Worm (Caenorhabditis elegans): ENCODE measurements around the gene rpl-43.
A peak's percentile ranks its signal among the peaks of the same experiment; 100 is the strongest.

rpl-43 gene

DNA sequence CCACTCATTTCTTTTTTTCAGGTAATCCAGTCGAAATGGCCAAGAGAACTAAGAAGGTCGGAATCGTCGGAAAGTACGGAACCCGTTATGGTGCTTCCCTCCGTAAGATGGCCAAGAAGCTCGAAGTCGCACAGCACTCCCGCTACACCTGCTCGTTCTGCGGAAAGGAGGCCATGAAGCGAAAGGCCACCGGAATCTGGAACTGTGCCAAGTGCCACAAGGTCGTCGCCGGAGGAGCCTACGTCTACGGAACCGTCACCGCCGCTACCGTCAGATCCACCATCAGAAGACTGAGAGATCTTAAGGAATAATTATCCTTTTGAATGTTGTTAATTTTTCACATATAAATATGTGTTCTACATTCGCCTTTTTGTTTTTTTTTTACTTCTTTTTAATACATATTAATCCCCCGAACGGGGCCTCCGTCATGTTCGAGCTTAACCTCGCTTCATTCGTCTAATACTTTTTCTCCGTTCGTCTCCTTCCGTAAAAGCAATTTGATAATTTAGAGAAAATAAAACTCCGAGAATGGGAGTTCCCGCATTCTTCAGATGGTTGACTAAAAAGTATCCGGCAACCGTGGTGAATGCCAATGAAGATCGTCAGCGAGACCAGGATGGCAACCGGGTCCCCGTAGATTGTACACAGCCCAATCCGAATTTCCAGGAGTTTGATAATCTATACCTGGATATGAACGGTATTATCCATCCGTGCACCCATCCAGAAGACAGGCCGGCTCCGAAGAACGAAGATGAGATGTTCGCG lies at the start of gene rpl-43, which contains the start of gene xrn-2:
rpl-43 (plus strand) TSS at position 36 of the 765 bp plus-strand sequence.
xrn-2 (plus strand) TSS at position 510 of the 765 bp plus-strand sequence.
- TF ChIP-seq ztf-22 (GFP tag; optimal IDR thresholded peaks at IDR 0.05), result no peak
- TF ChIP-seq tbp1 (GFP tag; optimal IDR thresholded peaks at IDR 0.05), result peak; percentile 58
- TF ChIP-seq ceh-79 (tag; optimal IDR thresholded peaks at IDR 0.05), result peak; percentile 35
- peak; percentile 41 for TF ChIP-seq snpc-4 (GFP tag; optimal IDR thresholded peaks at IDR 0.05)
- TF ChIP-seq snpc-4 (tag; optimal IDR thresholded peaks at IDR 0.05), result peak in 2 of 4 experiments; percentile 11 to 54
- TF ChIP-seq lin-54 (GFP tag; optimal IDR thresholded peaks at IDR 0.05), result peak; percentile 77
- peak; percentile 94 for TF ChIP-seq hrde-1 (tag; optimal IDR thresholded peaks at IDR 0.05; ENCODE audit: borderline replicate concordance)
- TF ChIP-seq unc-130 (GFP tag; optimal IDR thresholded peaks at IDR 0.05), result peak; percentile 84
- no peak for TF ChIP-seq nhr-179 (tag; optimal IDR thresholded peaks at IDR 0.05)
- TF ChIP-seq C17E4.6 (GFP tag; IDR thresholded peaks at IDR 0.05), result peak; percentile 65; the same call in 1 of the 2 replicates
- TF ChIP-seq nhr-80 (tag; optimal IDR thresholded peaks at IDR 0.05), result no peak
- TF ChIP-seq ceh-40 (GFP tag; IDR thresholded peaks at IDR 0.05), result 0 out of 2 replicates have a peak, but pooled peaks have one; percentile 2
- peak; percentile 72 for TF ChIP-seq ceh-100 (GFP tag; IDR thresholded peaks at IDR 0.05)
- TF ChIP-seq snpc-1.3 (tag; optimal IDR thresholded peaks at IDR 0.05; ENCODE audit: insufficient read depth), result peak; percentile 52
- TF ChIP-seq ceh-91 (GFP tag; IDR thresholded peaks at IDR 0.05), result no peak
- no peak for TF ChIP-seq C06A6.2 (GFP tag; conservative IDR thresholded peaks at IDR 0.05)
- TF ChIP-seq him-1 (tag; optimal IDR thresholded peaks at IDR 0.05), result peak; percentile 37
- no peak for TF ChIP-seq K11D2.4 (GFP tag; IDR thresholded peaks at IDR 0.05)
- no peak for TF ChIP-seq bed-2 (GFP tag; IDR thresholded peaks at IDR 0.05)
- peak; percentile 58 for TF ChIP-seq xnd-1 (tag; optimal IDR thresholded peaks at IDR 0.05)
- TF ChIP-seq B0019.2 (GFP tag; conservative IDR thresholded peaks at IDR 0.05), result no peak
- TF ChIP-seq Y79H2A.3 (GFP tag; conservative IDR thresholded peaks at IDR 0.05), result peak; percentile 83; the same call in 1 of the 2 replicates
- TF ChIP-seq F33H1.4 (GFP tag; IDR thresholded peaks at IDR 0.05), result peak; percentile 38
- peak; percentile 83 for TF ChIP-seq Y53G8AR.9 (GFP tag; conservative IDR thresholded peaks at IDR 0.05)
- TF ChIP-seq die-1 (tag; optimal IDR thresholded peaks at IDR 0.05), result peak; percentile 56
- 0 out of 2 replicates have a peak, but pooled peaks have one; percentile 45 for TF ChIP-seq ztf-25 (GFP tag; IDR thresholded peaks at IDR 0.05)
- TF ChIP-seq egrh-3 (GFP tag; IDR thresholded peaks at IDR 0.05), result peak; percentile 67
- no peak for TF ChIP-seq lsy-27 (tag; optimal IDR thresholded peaks at IDR 0.05; ENCODE audit: borderline replicate concordance, insufficient read depth)
- TF ChIP-seq hlh-26 (GFP tag; conservative IDR thresholded peaks at IDR 0.05), result no peak
- TF ChIP-seq mes-4 (tag; optimal IDR thresholded peaks at IDR 0.05), result no peak
- peak; percentile 69 for TF ChIP-seq F10E7.11 (tag; optimal IDR thresholded peaks at IDR 0.05)
- TF ChIP-seq lin-40 (tag; optimal IDR thresholded peaks at IDR 0.05), result no peak
- no peak for TF ChIP-seq ZK185.1 (tag; optimal IDR thresholded peaks at IDR 0.05; ENCODE audit: poor library complexity, severe bottlenecking)
- TF ChIP-seq zim-3 (tag; optimal IDR thresholded peaks at IDR 0.05), result no peak
- TF ChIP-seq aptf-3 (GFP tag; IDR thresholded peaks at IDR 0.05), result peak; percentile 83; the same call in 1 of the 2 replicates
- TF ChIP-seq F57C9.4 (tag; optimal IDR thresholded peaks at IDR 0.05), result no peak
- 0 out of 2 replicates have a peak, but pooled peaks have one; percentile 17 for TF ChIP-seq lir-1 (GFP tag; conservative IDR thresholded peaks at IDR 0.05)
- no peak for TF ChIP-seq lin-35 (GFP tag; optimal IDR thresholded peaks at IDR 0.05)
- no peak for TF ChIP-seq akir-1 (GFP tag; optimal IDR thresholded peaks at IDR 0.05)
- TF ChIP-seq F52B5.7 (tag; optimal IDR thresholded peaks at IDR 0.05), result peak; percentile 69
- peak; percentile 87 for TF ChIP-seq F49E8.2 (tag; optimal IDR thresholded peaks at IDR 0.05; ENCODE audit: insufficient read depth)
- TF ChIP-seq Y56A3A.18 (GFP tag; IDR thresholded peaks at IDR 0.05), result peak; percentile 79
- no peak for TF ChIP-seq F22D6.2 (tag; optimal IDR thresholded peaks at IDR 0.05)
- no peak for TF ChIP-seq Y67H2A.10 (GFP tag; conservative IDR thresholded peaks at IDR 0.05)
- TF ChIP-seq tlf-1 (GFP tag; optimal IDR thresholded peaks at IDR 0.05), result peak; percentile 72
- no peak for TF ChIP-seq K12H6.12 (tag; optimal IDR thresholded peaks at IDR 0.05)
